Fruit fly (Drosophila melanogaster): Measurements from ENCODE around the gene fd3F.
A peak's percentile ranks its signal among the peaks of the same experiment; 100 is the strongest.
"Not testable (repeated sequence)": the region's sequence is repeated elsewhere in the genome, so short reads cannot be mapped to it uniquely, and the experiment has no call there.

fd3F gene

DNA sequence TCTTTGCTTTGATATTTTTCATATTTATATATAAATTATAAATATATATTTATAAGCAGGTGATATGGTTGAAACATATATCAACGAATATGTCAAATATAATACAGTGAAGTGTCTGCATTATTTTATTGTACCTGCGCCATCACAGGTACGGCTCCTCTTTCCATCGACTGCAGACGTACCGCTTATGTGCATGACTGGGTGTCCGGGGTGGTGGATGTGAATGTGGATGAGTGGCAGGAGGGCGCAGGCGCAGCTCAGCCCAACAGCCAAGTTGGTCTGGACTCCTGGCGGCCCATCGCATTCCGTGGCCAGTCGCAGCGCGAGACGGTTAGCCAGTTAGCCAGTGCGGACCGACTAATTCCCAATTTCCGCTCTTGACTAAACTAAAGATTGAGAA is at the start of gene fd3F:
TSS of gene fd3F (plus strand) at position 301 of the 400 bp plus-strand sequence.
- not testable (repeated sequence) for TF ChIP-seq fd96Ca (GFP tag; IDR thresholded peaks at IDR 0.05); CG15710 (tag; optimal IDR thresholded peaks at IDR 0.05); CG8159 (tag; optimal IDR thresholded peaks at IDR 0.05)

- TF ChIP-seq rn (GFP tag; IDR thresholded peaks at IDR 0.05): no peak
- peak; percentile 51 for TF ChIP-seq Pif1A (GFP tag; optimal IDR thresholded peaks at IDR 0.05)
- peak; percentile 1 for TF ChIP-seq gl (tag; optimal IDR thresholded peaks at IDR 0.05)
- TF ChIP-seq CG12605 (GFP tag; IDR thresholded peaks at IDR 0.05): peak; percentile 47
- TF ChIP-seq Pif1B (GFP tag; optimal IDR thresholded peaks at IDR 0.05): peak; percentile 50
- no peak for TF ChIP-seq D1 (tag; optimal IDR thresholded peaks at IDR 0.05)
- peak; percentile 72; the same call in 1 of the 3 replicates for TF ChIP-seq CG4496 (GFP tag; IDR thresholded peaks at IDR 0.05)
- TF ChIP-seq CG14655 (GFP tag; optimal IDR thresholded peaks at IDR 0.05): peak; percentile 34
- TF ChIP-seq CG8301 (tag; optimal IDR thresholded peaks at IDR 0.05): no peak
- TF ChIP-seq Snoo (tag; optimal IDR thresholded peaks at IDR 0.05): peak; percentile 84
- peak; percentile 5 for TF ChIP-seq CG13204 (GFP tag; optimal IDR thresholded peaks at IDR 0.05)
- TF ChIP-seq CG17806 (tag; optimal IDR thresholded peaks at IDR 0.05): no peak
- TF ChIP-seq CG34367 (tag; optimal IDR thresholded peaks at IDR 0.05): no peak
- TF ChIP-seq EcR (GFP tag; optimal IDR thresholded peaks at IDR 0.05): peak; percentile 57
- TF ChIP-seq CG15710 (tag; optimal IDR thresholded peaks at IDR 0.05): peak; percentile 6
- TF ChIP-seq Ets98B (GFP tag; IDR thresholded peaks at IDR 0.05): peak; percentile 56
- TF ChIP-seq CG9948 (tag; optimal IDR thresholded peaks at IDR 0.05): no peak
- peak; percentile 65 for TF ChIP-seq CG32121 (GFP tag; IDR thresholded peaks at IDR 0.05)
- no peak for TF ChIP-seq fd96Ca (GFP tag; IDR thresholded peaks at IDR 0.05)
- peak; percentile 56 for TF ChIP-seq CG8159 (tag; optimal IDR thresholded peaks at IDR 0.05)
These were observed 40.6 kb upstream of the fd3F start for dm6 chrX:3761318-3762081.

DNA sequence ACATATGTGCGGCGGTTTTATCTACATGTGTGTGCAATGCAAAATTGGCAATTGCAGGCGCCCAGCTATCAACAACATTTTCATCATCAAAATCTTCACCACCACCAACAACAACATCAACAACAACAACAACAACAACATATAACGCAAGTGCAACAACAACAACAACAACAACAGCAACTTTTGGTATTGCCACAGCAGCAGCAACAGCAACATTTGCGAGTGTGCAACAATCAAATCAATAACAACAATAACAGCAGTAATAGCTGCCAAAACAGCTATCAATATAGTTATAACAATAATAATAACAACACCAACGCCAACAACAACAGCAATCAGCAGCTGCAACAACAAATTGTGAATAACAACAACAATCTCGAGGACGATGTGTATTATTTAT is 39.7 kb upstream of the fd3F start:
- TF ChIP-seq fd96Ca (GFP tag; IDR thresholded peaks at IDR 0.05) (no peak), CG8159 (tag; optimal IDR thresholded peaks at IDR 0.05) (no peak), CG12605 (GFP tag; IDR thresholded peaks at IDR 0.05) (no peak), CG4496 (GFP tag; IDR thresholded peaks at IDR 0.05) (no peak), D1 (tag; optimal IDR thresholded peaks at IDR 0.05) (no peak), CG9948 (tag; optimal IDR thresholded peaks at IDR 0.05) (no peak), Snoo (tag; optimal IDR thresholded peaks at IDR 0.05) (no peak), CG34367 (tag; optimal IDR thresholded peaks at IDR 0.05) (no peak), CG8301 (tag; optimal IDR thresholded peaks at IDR 0.05) (no peak), CG17806 (tag; optimal IDR thresholded peaks at IDR 0.05) (no peak), rn (GFP tag; IDR thresholded peaks at IDR 0.05) (no peak), CG10348 (GFP tag; IDR thresholded peaks at IDR 0.05) (no peak), Pif1A (GFP tag; optimal IDR thresholded peaks at IDR 0.05) (no peak), CG15710 (tag; optimal IDR thresholded peaks at IDR 0.05) (no peak), Pif1B (GFP tag; optimal IDR thresholded peaks at IDR 0.05) (no peak), EcR (GFP tag; optimal IDR thresholded peaks at IDR 0.05) (no peak), CG13204 (GFP tag; optimal IDR thresholded peaks at IDR 0.05) (no peak), CG32121 (GFP tag; IDR thresholded peaks at IDR 0.05) (no peak), CG14655 (GFP tag; optimal IDR thresholded peaks at IDR 0.05) (no peak), Ets98B (GFP tag; IDR thresholded peaks at IDR 0.05) (no peak)

dm6 chrX:3762914-3763489 is 39.1 kb upstream of the fd3F start:
- TF ChIP-seq CG15710 (tag; optimal IDR thresholded peaks at IDR 0.05) (no peak), CG17806 (tag; optimal IDR thresholded peaks at IDR 0.05) (no peak), gl (tag; optimal IDR thresholded peaks at IDR 0.05) (no peak), CG8301 (tag; optimal IDR thresholded peaks at IDR 0.05) (no peak), CG14655 (GFP tag; optimal IDR thresholded peaks at IDR 0.05) (no peak)

DNA sequence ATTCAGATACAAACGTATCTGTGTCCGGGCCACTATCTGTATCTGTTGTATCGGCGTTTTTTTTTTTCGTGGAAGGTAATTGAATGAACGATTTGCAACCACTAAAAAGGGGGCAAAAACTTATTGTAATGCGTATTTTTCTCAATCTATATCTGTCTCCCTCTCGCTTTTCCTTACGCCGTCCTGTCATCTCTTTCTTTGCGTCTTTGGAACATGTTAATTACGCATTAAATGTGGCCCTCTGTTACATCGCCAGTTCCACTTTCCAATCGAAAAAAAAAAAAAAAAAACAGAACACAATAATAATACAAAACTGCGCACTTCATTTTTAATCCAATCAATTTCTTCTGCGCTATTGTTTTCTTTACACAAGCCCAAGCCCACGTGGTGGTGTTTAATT is 37.9 kb upstream of the fd3F start:
- no peak for TF ChIP-seq Snoo (tag; optimal IDR thresholded peaks at IDR 0.05)
- no peak for TF ChIP-seq CG4496 (GFP tag; IDR thresholded peaks at IDR 0.05)
- no peak for TF ChIP-seq Pif1B (GFP tag; optimal IDR thresholded peaks at IDR 0.05)
- no peak for TF ChIP-seq Pif1A (GFP tag; optimal IDR thresholded peaks at IDR 0.05)
- TF ChIP-seq CG17806 (tag; optimal IDR thresholded peaks at IDR 0.05): no peak
- TF ChIP-seq CG14655 (GFP tag; optimal IDR thresholded peaks at IDR 0.05): no peak
- no peak for TF ChIP-seq D1 (tag; optimal IDR thresholded peaks at IDR 0.05)
- no peak for TF ChIP-seq CG8159 (tag; optimal IDR thresholded peaks at IDR 0.05)
- TF ChIP-seq CG9948 (tag; optimal IDR thresholded peaks at IDR 0.05): no peak
- TF ChIP-seq rn (GFP tag; IDR thresholded peaks at IDR 0.05): no peak
- TF ChIP-seq gl (tag; optimal IDR thresholded peaks at IDR 0.05): no peak
- TF ChIP-seq fd96Ca (GFP tag; IDR thresholded peaks at IDR 0.05): no peak
- TF ChIP-seq Ets98B (GFP tag; IDR thresholded peaks at IDR 0.05): no peak
- no peak for TF ChIP-seq CG32121 (GFP tag; IDR thresholded peaks at IDR 0.05)
- TF ChIP-seq CG10348 (GFP tag; IDR thresholded peaks at IDR 0.05): no peak
- no peak for TF ChIP-seq EcR (GFP tag; optimal IDR thresholded peaks at IDR 0.05)
- no peak for TF ChIP-seq CG13204 (GFP tag; optimal IDR thresholded peaks at IDR 0.05)
- no peak for TF ChIP-seq CG12605 (GFP tag; IDR thresholded peaks at IDR 0.05)

dm6 chrX:3767085-3767484 is 35.0 kb upstream of the fd3F start:
- TF ChIP-seq Snoo (tag; optimal IDR thresholded peaks at IDR 0.05): no peak
- no peak for TF ChIP-seq CG8301 (tag; optimal IDR thresholded peaks at IDR 0.05)
- TF ChIP-seq CG15710 (tag; optimal IDR thresholded peaks at IDR 0.05): no peak
- TF ChIP-seq D1 (tag; optimal IDR thresholded peaks at IDR 0.05): no peak
- no peak for TF ChIP-seq CG34367 (tag; optimal IDR thresholded peaks at IDR 0.05)
- no peak for TF ChIP-seq Pif1A (GFP tag; optimal IDR thresholded peaks at IDR 0.05)
- TF ChIP-seq EcR (GFP tag; optimal IDR thresholded peaks at IDR 0.05): no peak
- no peak for TF ChIP-seq fd96Ca (GFP tag; IDR thresholded peaks at IDR 0.05)
- no peak for TF ChIP-seq CG4496 (GFP tag; IDR thresholded peaks at IDR 0.05)
- no peak for TF ChIP-seq Pif1B (GFP tag; optimal IDR thresholded peaks at IDR 0.05)
- TF ChIP-seq CG10348 (GFP tag; IDR thresholded peaks at IDR 0.05): no peak
- TF ChIP-seq CG8159 (tag; optimal IDR thresholded peaks at IDR 0.05): no peak
